Fruit fly (Drosophila melanogaster) whole organism, embryonic: Measurements from ENCODE around the gene CG17029.

Experiments
- Atf6 ChIP-seq: fragments of 200-800 bp; sonication (Bioruptor generic); IDR thresholded peaks from 2 replicates; pipeline ENCODE4 v1.3.6; 2022; ENCODE audit warnings: missing biosample characterization, missing genetic modification characterization
- BtbVII ChIP-seq: fragments of 200-800 bp; sonication (Bioruptor generic); optimal IDR thresholded peaks from 3 replicates; lab custom pipeline; 2017; ENCODE audit warnings: missing biosample characterization, mild to moderate bottlenecking, missing genetic modification characterization
- CG10267 ChIP-seq: fragments of 200-800 bp; sonication (Bioruptor generic); optimal IDR thresholded peaks from 2 replicates; lab custom pipeline; 2018; ENCODE audit warnings: missing biosample characterization, mild to moderate bottlenecking, missing genetic modification characterization, moderate library complexity
- CG10979 ChIP-seq: fragments of 200-800 bp; sonication (Bioruptor generic); optimal IDR thresholded peaks from 2 replicates; lab custom pipeline; 2018; ENCODE audit warnings: missing biosample characterization, mild to moderate bottlenecking, missing genetic modification characterization, moderate library complexity
- CG14710 ChIP-seq: fragments of 200-800 bp; sonication (Bioruptor generic); optimal IDR thresholded peaks from 3 replicates; lab custom pipeline; 2019; ENCODE audit warnings: missing biosample characterization, mild to moderate bottlenecking, missing genetic modification characterization, moderate library complexity
- CG1603 ChIP-seq: fragments of 200-800 bp; sonication (Bioruptor generic); optimal IDR thresholded peaks from 2 replicates; lab custom pipeline; 2019; ENCODE audit warnings: missing biosample characterization, mild to moderate bottlenecking, missing genetic modification characterization, moderate library complexity
- CG16813 ChIP-seq: fragments of 200-800 bp; sonication (Bioruptor generic); IDR thresholded peaks from 3 replicates; pipeline ENCODE4 v1.3.6; 2022; ENCODE audit warnings: missing biosample characterization, missing genetic modification characterization; ENCODE audit not compliant: partially characterized antibody
- CG17802 ChIP-seq: fragments of 200-800 bp; sonication (Bioruptor generic); optimal IDR thresholded peaks from 2 replicates; lab custom pipeline; 2018; ENCODE audit warnings: missing biosample characterization, mild to moderate bottlenecking, missing genetic modification characterization, moderate library complexity
- CG17829 ChIP-seq: fragments of 200-800 bp; optimal IDR thresholded peaks from 2 replicates; lab custom pipeline; 2019; ENCODE audit warnings: missing biosample characterization, mild to moderate bottlenecking, missing genetic modification characterization, moderate library complexity
- CG18262 ChIP-seq: fragments of 200-800 bp; optimal IDR thresholded peaks from 3 replicates; lab custom pipeline; 2019; ENCODE audit warnings: missing biosample characterization, mild to moderate bottlenecking, missing genetic modification characterization, moderate library complexity
- CG2202 ChIP-seq: fragments of 200-800 bp; sonication (Bioruptor generic); optimal IDR thresholded peaks from 2 replicates; lab custom pipeline; 2018; ENCODE audit warnings: missing biosample characterization, mild to moderate bottlenecking, missing genetic modification characterization
- CG2875 ChIP-seq: fragments of 200-800 bp; sonication (Bioruptor generic); optimal IDR thresholded peaks from 2 replicates; lab custom pipeline; 2017; ENCODE audit warnings: missing biosample characterization, mild to moderate bottlenecking, missing genetic modification characterization, missing genetic modification reagents
- CG31224 ChIP-seq: fragments of 200-800 bp; sonication (Bioruptor generic); IDR thresholded peaks from 2 replicates; pipeline ENCODE4 v1.3.6; 2022; ENCODE audit warnings: missing biosample characterization, missing genetic modification characterization
- CG31441 ChIP-seq: fragments of 200-800 bp; sonication (Bioruptor generic); IDR thresholded peaks from 2 replicates; pipeline ENCODE4 v1.3.6; 2022; ENCODE audit warnings: missing biosample characterization, missing genetic modification characterization
- CG33557 ChIP-seq: fragments of 200-800 bp; sonication (Bioruptor generic); optimal IDR thresholded peaks from 2 replicates; lab custom pipeline; 2019; ENCODE audit warnings: missing biosample characterization, mild to moderate bottlenecking, missing genetic modification characterization, moderate library complexity
- CG7786 ChIP-seq: fragments of 200-800 bp; sonication (Bioruptor generic); optimal IDR thresholded peaks from 2 replicates; lab custom pipeline; 2016; ENCODE audit warnings: missing biosample characterization, missing genetic modification characterization
- CG7839 ChIP-seq: fragments of 200-800 bp; sonication (Bioruptor generic); optimal IDR thresholded peaks from 3 replicates; lab custom pipeline; 2018; ENCODE audit warnings: missing biosample characterization, mild to moderate bottlenecking, missing genetic modification characterization, moderate library complexity
- CG8478 ChIP-seq: fragments of >200 bp; optimal IDR thresholded peaks from 2 replicates; lab custom pipeline; 2018
- CG9609 ChIP-seq: fragments of 200-800 bp; sonication (Bioruptor generic); optimal IDR thresholded peaks from 3 replicates; lab custom pipeline; 2016; ENCODE audit warnings: missing biosample characterization, missing genetic modification characterization
- Ets65A ChIP-seq: fragments of 200-800 bp; sonication (Bioruptor generic); peaks from one replicate; lab custom pipeline; 2016; ENCODE audit warnings: missing biosample characterization, missing genetic modification characterization
- Hand ChIP-seq: fragments of 200-800 bp; sonication (Bioruptor generic); optimal IDR thresholded peaks from 2 replicates; lab custom pipeline; 2017; ENCODE audit warnings: mild to moderate bottlenecking, missing biosample characterization, missing genetic modification reagents, missing genetic modification characterization
- Med ChIP-seq: fragments of 200-800 bp; sonication (Bioruptor generic); peaks from one replicate; lab custom pipeline; 2016; ENCODE audit warnings: missing biosample characterization, missing genetic modification characterization, mild to moderate bottlenecking, inconsistent platforms, moderate library complexity
- Myb ChIP-seq: fragments of 200-800 bp; sonication (Bioruptor generic); optimal IDR thresholded peaks from 2 replicates; lab custom pipeline; 2016; ENCODE audit warnings: missing biosample characterization, missing genetic modification characterization
- NC2β ChIP-seq: fragments of 200-800 bp; sonication (Bioruptor generic); optimal IDR thresholded peaks from 2 replicates; lab custom pipeline; 2016; ENCODE audit warnings: missing biosample characterization, missing genetic modification characterization
- Oli ChIP-seq: fragments of 200-800 bp; sonication (Bioruptor generic); optimal IDR thresholded peaks from 2 replicates; lab custom pipeline; 2018; ENCODE audit warnings: missing biosample characterization, mild to moderate bottlenecking, missing genetic modification characterization, moderate library complexity
- Pdp1 ChIP-seq, 2 experiments: fragments of 200-800 bp; sonication (Bioruptor generic); optimal IDR thresholded peaks; 3 replicates each; lab custom pipeline; 2016; ENCODE audit warnings: missing biosample characterization in 2 of 2, missing genetic modification characterization in 2 of 2, mild to moderate bottlenecking in 1 of 2, moderate library complexity in 1 of 2
- Sox100B ChIP-seq: fragments of 200-800 bp; sonication (Bioruptor generic); optimal IDR thresholded peaks from 3 replicates; lab custom pipeline; 2018; ENCODE audit warnings: missing biosample characterization, mild to moderate bottlenecking, missing genetic modification characterization
- Sox102F ChIP-seq: fragments of 200-800 bp; sonication (Bioruptor generic); optimal IDR thresholded peaks from 2 replicates; lab custom pipeline; 2018; ENCODE audit warnings: missing biosample characterization, mild to moderate bottlenecking, missing genetic modification characterization, moderate library complexity
- Ssrp ChIP-seq: fragments of 200-800 bp; sonication (Bioruptor generic); optimal IDR thresholded peaks from 2 replicates; lab custom pipeline; 2018; ENCODE audit warnings: missing biosample characterization, mild to moderate bottlenecking, missing genetic modification characterization, moderate library complexity
- ap ChIP-seq: fragments of 200-800 bp; sonication (Bioruptor generic); IDR thresholded peaks from 2 replicates; pipeline ENCODE4 v1.3.6; 2022; ENCODE audit warnings: missing biosample characterization, missing genetic modification characterization
- chinmo ChIP-seq: fragments of 200-800 bp; sonication (Bioruptor generic); IDR thresholded peaks from 4 replicates; pipeline ENCODE4 v1.3.6; 2022; ENCODE audit warnings: missing biosample characterization, missing genetic modification characterization; ENCODE audit not compliant: partially characterized antibody
- dmrt11E ChIP-seq: fragments of 200-800 bp; sonication (Bioruptor generic); optimal IDR thresholded peaks from 3 replicates; lab custom pipeline; 2018; ENCODE audit warnings: missing biosample characterization, mild to moderate bottlenecking, missing genetic modification characterization, moderate library complexity
- dmrt99B ChIP-seq: fragments of 200-800 bp; sonication (Bioruptor generic); optimal IDR thresholded peaks from 2 replicates; lab custom pipeline; 2018; ENCODE audit warnings: missing biosample characterization, mild to moderate bottlenecking, missing genetic modification characterization, moderate library complexity
- eve ChIP-seq, 2 experiments: fragments of >200 bp; optimal IDR thresholded peaks; 2 replicates each; lab custom pipeline; 2017; ENCODE audit warnings: missing biosample characterization in 2 of 2, missing genetic modification characterization in 2 of 2
- fd96Cb ChIP-seq: fragments of 200-800 bp; sonication (Bioruptor generic); optimal IDR thresholded peaks from 2 replicates; lab custom pipeline; 2018; ENCODE audit warnings: missing biosample characterization, mild to moderate bottlenecking, missing genetic modification characterization, moderate library complexity
- gem ChIP-seq: fragments of 200-800 bp; sonication (Bioruptor generic); optimal IDR thresholded peaks from 2 replicates; lab custom pipeline; 2019; ENCODE audit warnings: missing biosample characterization, mild to moderate bottlenecking, missing genetic modification characterization, moderate library complexity
- grn ChIP-seq: fragments of 200-800 bp; sonication (Bioruptor generic); optimal IDR thresholded peaks from 3 replicates; lab custom pipeline; 2017; ENCODE audit warnings: missing biosample characterization, missing genetic modification characterization
- kni ChIP-seq: fragments of 200-800 bp; sonication (Bioruptor generic); optimal IDR thresholded peaks from 3 replicates; lab custom pipeline; 2017; ENCODE audit warnings: mild to moderate bottlenecking, missing biosample characterization, missing genetic modification reagents, missing genetic modification characterization
- knrl ChIP-seq: fragments of 200-800 bp; sonication (Bioruptor generic); IDR thresholded peaks from 3 replicates; pipeline ENCODE4 v1.3.6; 2022; ENCODE audit warnings: missing biosample characterization, missing genetic modification characterization; ENCODE audit not compliant: partially characterized antibody
- mirr ChIP-seq: fragments of 200-800 bp; sonication (Bioruptor generic); optimal IDR thresholded peaks from 3 replicates; lab custom pipeline; 2018; ENCODE audit warnings: missing biosample characterization, mild to moderate bottlenecking, missing genetic modification characterization
- oc ChIP-seq: fragments of 200-800 bp; sonication (Bioruptor generic); optimal IDR thresholded peaks from 2 replicates; lab custom pipeline; 2018; ENCODE audit warnings: missing biosample characterization, mild to moderate bottlenecking, missing genetic modification characterization, moderate library complexity
- org-1 ChIP-seq: fragments of 200-800 bp; sonication (Bioruptor generic); optimal IDR thresholded peaks from 2 replicates; lab custom pipeline; 2017; ENCODE audit warnings: missing biosample characterization, missing genetic modification characterization
- phol ChIP-seq: fragments of 200-800 bp; sonication (Bioruptor generic); optimal IDR thresholded peaks from 3 replicates; lab custom pipeline; 2018; ENCODE audit warnings: missing biosample characterization, mild to moderate bottlenecking, missing genetic modification characterization, moderate library complexity
- row ChIP-seq: fragments of 200-800 bp; sonication (Bioruptor generic); IDR thresholded peaks from 3 replicates; pipeline ENCODE4 v1.3.6; 2022; ENCODE audit warnings: missing biosample characterization, missing genetic modification characterization
- sens ChIP-seq: fragments of 200-800 bp; sonication (Bioruptor generic); peaks from one replicate; lab custom pipeline; 2016; ENCODE audit warnings: missing biosample characterization, missing genetic modification characterization
- shn ChIP-seq: fragments of 200-800 bp; sonication (Bioruptor generic); optimal IDR thresholded peaks from 3 replicates; lab custom pipeline; 2016; ENCODE audit warnings: missing biosample characterization, missing genetic modification characterization
- tin ChIP-seq: fragments of 200-800 bp; sonication (Bioruptor generic); optimal IDR thresholded peaks from 3 replicates; lab custom pipeline; 2016; ENCODE audit warnings: missing biosample characterization, missing genetic modification characterization
- tio ChIP-seq: fragments of 200-800 bp; sonication (Bioruptor generic); optimal IDR thresholded peaks from 2 replicates; lab custom pipeline; 2017; ENCODE audit warnings: missing biosample characterization, missing genetic modification characterization, inconsistent platforms
- usp ChIP-seq: fragments of >200 bp; optimal IDR thresholded peaks from 2 replicates; lab custom pipeline; 2017; ENCODE audit warnings: missing biosample characterization, missing genetic modification characterization

CG17029 gene

DNA sequence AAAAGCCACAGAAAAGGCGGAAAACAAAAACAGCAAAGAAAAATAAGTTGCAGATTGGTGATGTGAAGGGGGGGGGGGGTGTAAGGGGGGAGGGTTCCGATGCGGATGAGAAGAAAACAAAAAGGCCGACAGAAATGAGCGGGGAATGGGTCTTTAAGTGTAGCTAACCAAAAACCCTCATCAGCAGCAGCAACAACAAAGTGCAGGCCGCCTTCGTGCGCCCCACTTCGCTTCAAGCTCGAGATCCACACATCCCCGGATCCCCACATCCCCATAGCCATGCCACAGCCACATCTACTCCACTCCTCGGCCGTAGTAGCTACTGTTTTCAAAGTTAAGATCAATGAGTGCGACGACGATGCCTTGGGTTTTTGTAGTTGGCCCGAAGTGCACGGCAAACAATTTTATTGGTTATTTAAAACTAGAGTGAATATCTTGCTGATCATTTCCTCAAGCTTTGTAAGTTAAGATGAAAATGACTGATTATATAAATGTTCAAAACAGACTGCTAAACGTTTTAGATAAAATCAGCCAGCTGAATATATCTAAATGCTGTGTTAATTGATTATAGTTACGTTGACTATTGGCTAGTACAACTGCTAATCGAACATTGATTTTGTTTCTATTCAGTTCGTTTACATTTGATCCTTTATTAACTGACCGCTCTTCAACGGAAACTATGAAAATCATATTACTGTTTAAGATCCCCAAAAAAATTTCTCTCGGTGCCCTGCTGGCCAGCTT lies 47.8 kb downstream of the CG17029 start (continued):
- TF ChIP-seq org-1 (peak; percentile 5), CG8478 (no peak), Ets65A (GFP tag; lab: Kevin White, UChicago) (peak; percentile 87), fd96Cb (tag; lab: Kevin White, UChicago) (peak; percentile 3), Oli (peak; percentile 31), CG7786 (GFP tag; lab: Kevin White, UChicago) (no peak), CG7839 (peak; percentile 3), CG31441 (GFP tag; lab: Robert Waterston, UW) (0 out of 2 replicates have a peak, but pooled peaks have one; percentile 25), Sox102F (GFP tag; lab: Kevin White, UChicago) (peak; percentile 15), CG10979 (peak; percentile 50), CG2202 (tag; lab: Kevin White, UChicago) (no peak), CG10267 (peak; percentile 20), CG2875 (peak; percentile 10), CG17829 (tag; lab: Kevin White, UChicago) (peak; percentile 24), Sox100B (peak; percentile 31), CG16813 (GFP tag; lab: Robert Waterston, UW) (no peak), Pdp1 (GFP tag; optimal IDR thresholded peaks at IDR 0.05; lab: Kevin White, UChicago) (peak in 1 of 2 experiments; percentile 38), shn (GFP tag; lab: Kevin White, UChicago) (no peak), gem (tag; lab: Kevin White, UChicago) (peak; percentile 46), mirr (no peak), oc (tag; lab: Kevin White, UChicago) (no peak), CG33557 (GFP tag; lab: Kevin White, UChicago) (no peak), CG17802 (tag; lab: Kevin White, UChicago) (no peak), Atf6 (GFP tag; lab: Robert Waterston, UW) (no peak), Hand (no peak), chinmo (GFP tag; lab: Robert Waterston, UW) (no peak), CG14710 (tag; lab: Kevin White, UChicago) (peak; percentile 23), eve (GFP tag; optimal IDR thresholded peaks at IDR 0.05; lab: Kevin White, UChicago) (peak in 1 of 2 experiments; percentile 12), CG9609 (GFP tag; lab: Kevin White, UChicago) (no peak), kni (GFP tag; lab: Kevin White, UChicago) (no peak), knrl (GFP tag; lab: Robert Waterston, UW) (no peak), usp (GFP tag; lab: Kevin White, UChicago) (no peak), sens (GFP tag; lab: Kevin White, UChicago) (peak; percentile 89), Ssrp (tag; lab: Kevin White, UChicago) (peak; percentile 13), dmrt99B (tag; lab: Kevin White, UChicago) (peak; percentile 27), Med (GFP tag; lab: Kevin White, UChicago) (peak; percentile 41), BtbVII (GFP tag; lab: Kevin White, UChicago) (no peak), tio (GFP tag; lab: Kevin White, UChicago) (peak; percentile 13), tin (GFP tag; lab: Kevin White, UChicago) (peak; percentile 12), phol (tag; lab: Kevin White, UChicago) (peak; percentile 48), row (no peak), NC2β (GFP tag; lab: Kevin White, UChicago) (no peak), CG31224 (GFP tag; lab: Robert Waterston, UW) (no peak), Myb (peak; percentile 13), grn (GFP tag; lab: Kevin White, UChicago) (no peak), CG18262 (tag; lab: Kevin White, UChicago) (peak; percentile 56), CG1603 (tag; lab: Kevin White, UChicago) (peak; percentile 13), dmrt11E (tag; lab: Kevin White, UChicago) (peak; percentile 29), ap (no peak)
